Worm (Caenorhabditis elegans) whole organism, young adult: ENCODE data around the gene lin-42.

Source experiments
- B0019.2 ChIP-seq: fragments of 200-800 bp; sonication (Bioruptor generic); conservative IDR thresholded peaks from 2 replicates; pipeline ENCODE4 v1.3.6; 2022; ENCODE audit warnings: missing genetic modification reagents, missing genetic modification characterization, missing compliant biosample characterization
- B0261.1 ChIP-seq: sonication (generic microtip); optimal IDR thresholded peaks from 2 replicates; lab custom pipeline; 2016; ENCODE audit warnings: mild to moderate bottlenecking, missing genetic modification characterization, moderate library complexity, missing compliant biosample characterization
- C17E4.6 ChIP-seq: fragments of 200-800 bp; sonication (Bioruptor generic); IDR thresholded peaks from 2 replicates; pipeline ENCODE4 v1.3.6; 2022; ENCODE audit warnings: missing genetic modification reagents, missing genetic modification characterization, missing compliant biosample characterization
- D2030.7 ChIP-seq: fragments of 200-800 bp; sonication (Bioruptor generic); IDR thresholded peaks from 2 replicates; pipeline ENCODE4 v1.3.6; 2022; ENCODE audit warnings: missing genetic modification reagents, missing genetic modification characterization, missing compliant biosample characterization
- F10E7.11 ChIP-seq: sonication (generic microtip); optimal IDR thresholded peaks from 2 replicates; lab custom pipeline; 2017; ENCODE audit warnings: mild to moderate bottlenecking, missing genetic modification characterization, moderate library complexity, missing compliant biosample characterization
- F52B5.7 ChIP-seq: sonication (generic microtip); optimal IDR thresholded peaks from 2 replicates; lab custom pipeline; 2016; ENCODE audit warnings: mild to moderate bottlenecking, missing genetic modification characterization, missing compliant biosample characterization
- Y53F4B.3 ChIP-seq: fragments of 200-800 bp; sonication (Bioruptor generic); IDR thresholded peaks from 2 replicates; pipeline ENCODE4 v1.3.6; 2022; ENCODE audit warnings: missing genetic modification reagents, missing genetic modification characterization, missing compliant biosample characterization
- Y67H2A.10 ChIP-seq: fragments of 200-800 bp; sonication (Bioruptor generic); conservative IDR thresholded peaks from 2 replicates; pipeline ENCODE4 v1.3.6; 2022; ENCODE audit warnings: missing genetic modification reagents, missing genetic modification characterization, missing compliant biosample characterization
- Y79H2A.3 ChIP-seq: fragments of 200-800 bp; sonication (Bioruptor generic); conservative IDR thresholded peaks from 2 replicates; pipeline ENCODE4 v1.3.6; 2022; ENCODE audit warnings: missing genetic modification reagents, missing genetic modification characterization, missing compliant biosample characterization
- aptf-2 ChIP-seq: fragments of 200-800 bp; sonication (Bioruptor generic); conservative IDR thresholded peaks from 2 replicates; pipeline ENCODE4 v1.3.6; 2022; ENCODE audit warnings: missing genetic modification reagents, missing genetic modification characterization, missing compliant biosample characterization
- aptf-3 ChIP-seq: fragments of 200-800 bp; sonication (Bioruptor generic); IDR thresholded peaks from 2 replicates; pipeline ENCODE4 v1.3.6; 2022; ENCODE audit warnings: missing genetic modification characterization, missing compliant biosample characterization
- attf-5 ChIP-seq: fragments of 200-800 bp; sonication (Bioruptor generic); optimal IDR thresholded peaks from 2 replicates; lab custom pipeline; 2018; ENCODE audit warnings: mild to moderate bottlenecking, missing genetic modification characterization, missing compliant biosample characterization
- bed-1 ChIP-seq: fragments of 200-800 bp; sonication (Bioruptor generic); IDR thresholded peaks from 2 replicates; pipeline ENCODE4 v1.3.6; 2022; ENCODE audit warnings: missing genetic modification reagents, missing genetic modification characterization, missing compliant biosample characterization
- cebp-1 ChIP-seq, 2 experiments: fragments of 200-800 bp in 1 of 2; sonication (Bioruptor generic) in 1 of 2; sonication (generic microtip) in 1 of 2; IDR thresholded peaks in 1 of 2; optimal IDR thresholded peaks in 1 of 2; 2 replicates each; pipeline versions ENCODE4 v1.3.6 to Lab custom; 2017 to 2022; ENCODE audit warnings: missing compliant biosample characterization in 2 of 2, missing genetic modification characterization in 2 of 2, mild to moderate bottlenecking in 1 of 2, missing genetic modification reagents in 1 of 2, moderate library complexity in 1 of 2
- ceh-100 ChIP-seq: fragments of 200-800 bp; sonication (Bioruptor generic); IDR thresholded peaks from 2 replicates; pipeline ENCODE4 v1.3.6; 2022; ENCODE audit warnings: missing genetic modification reagents, missing genetic modification characterization, missing compliant biosample characterization
- ceh-79 ChIP-seq: sonication (generic microtip); optimal IDR thresholded peaks from 2 replicates; lab custom pipeline; 2017; ENCODE audit warnings: mild to moderate bottlenecking, missing genetic modification characterization, missing compliant biosample characterization
- ceh-91 ChIP-seq: fragments of 200-800 bp; sonication (Bioruptor generic); IDR thresholded peaks from 2 replicates; pipeline ENCODE4 v1.3.6; 2022; ENCODE audit warnings: missing genetic modification reagents, missing genetic modification characterization, missing compliant biosample characterization
- die-1 ChIP-seq: sonication (generic microtip); optimal IDR thresholded peaks from 2 replicates; lab custom pipeline; 2016; ENCODE audit warnings: missing genotype, mild to moderate bottlenecking, missing genetic modification characterization, missing compliant biosample characterization
- dox-1 ChIP-seq: fragments of 200-800 bp; sonication (Bioruptor generic); IDR thresholded peaks from 2 replicates; pipeline ENCODE4 v1.3.6; 2022; ENCODE audit warnings: missing genetic modification reagents, missing genetic modification characterization, missing compliant biosample characterization
- dpff-1 ChIP-seq: sonication (generic microtip); optimal IDR thresholded peaks from 2 replicates; lab custom pipeline; 2017; ENCODE audit warnings: mild to moderate bottlenecking, missing genetic modification characterization, missing compliant biosample characterization
- egl-44 ChIP-seq: fragments of 200-800 bp; sonication (Bioruptor generic); IDR thresholded peaks from 2 replicates; pipeline ENCODE4 v1.3.6; 2022; ENCODE audit warnings: missing genetic modification reagents, missing genetic modification characterization, missing compliant biosample characterization
- egrh-3 ChIP-seq: fragments of 200-800 bp; sonication (Bioruptor generic); IDR thresholded peaks from 2 replicates; pipeline ENCODE4 v1.3.6; 2022; ENCODE audit warnings: missing genetic modification reagents, missing genetic modification characterization, missing compliant biosample characterization
- him-1 ChIP-seq: sonication (generic microtip); optimal IDR thresholded peaks from 2 replicates; lab custom pipeline; 2016; ENCODE audit warnings: missing genotype, missing genetic modification reagents, missing genetic modification characterization, missing compliant biosample characterization
- hlh-12 ChIP-seq: sonication (generic microtip); optimal IDR thresholded peaks from 2 replicates; lab custom pipeline; 2016; ENCODE audit warnings: missing genetic modification characterization, missing compliant biosample characterization
- hmg-1.2 ChIP-seq: fragments of 200-800 bp; sonication (Bioruptor generic); IDR thresholded peaks from 2 replicates; pipeline ENCODE4 v1.3.6; 2022; ENCODE audit warnings: missing genetic modification reagents, missing genetic modification characterization, missing compliant biosample characterization
- hsf-1 ChIP-seq: fragments of 200-800 bp; sonication (Bioruptor generic); IDR thresholded peaks from 2 replicates; pipeline ENCODE4 v1.3.6; 2022; ENCODE audit warnings: missing genetic modification reagents, missing genetic modification characterization, missing compliant biosample characterization
- lag-1 ChIP-seq: fragments of 200-800 bp; sonication (Bioruptor generic); IDR thresholded peaks from 2 replicates; pipeline ENCODE4 v1.3.6; 2022; ENCODE audit warnings: missing genetic modification reagents, missing genetic modification characterization, missing compliant biosample characterization
- madf-3 ChIP-seq: fragments of 200-800 bp; sonication (Bioruptor generic); IDR thresholded peaks from 2 replicates; pipeline ENCODE4 v1.3.6; 2022; ENCODE audit warnings: missing genetic modification reagents, missing genetic modification characterization, missing compliant biosample characterization
- madf-8 ChIP-seq: fragments of 200-800 bp; sonication (Bioruptor generic); conservative IDR thresholded peaks from 2 replicates; pipeline ENCODE4 v1.3.6; 2022; ENCODE audit warnings: missing genetic modification reagents, missing genetic modification characterization, missing compliant biosample characterization
- mel-28 ChIP-seq: sonication (generic microtip); optimal IDR thresholded peaks from 2 replicates; lab custom pipeline; 2016; ENCODE audit warnings: borderline replicate concordance, mild to moderate bottlenecking, missing genetic modification characterization, missing compliant biosample characterization
- nhr-120 ChIP-seq: fragments of 200-800 bp; sonication (Bioruptor generic); IDR thresholded peaks from 2 replicates; pipeline ENCODE4 v1.3.6; 2022; ENCODE audit warnings: missing genetic modification characterization, missing compliant biosample characterization
- nhr-80 ChIP-seq: sonication (generic microtip); optimal IDR thresholded peaks from 2 replicates; lab custom pipeline; 2016; ENCODE audit warnings: missing genetic modification characterization, missing compliant biosample characterization
- pbrm-1 ChIP-seq: fragments of 200-800 bp; sonication (Bioruptor generic); IDR thresholded peaks from 2 replicates; pipeline ENCODE4 v1.3.6; 2022; ENCODE audit warnings: missing genetic modification reagents, missing genetic modification characterization, missing compliant biosample characterization
- rcor-1 ChIP-seq: fragments of 200-800 bp; sonication (Bioruptor generic); IDR thresholded peaks from 2 replicates; pipeline ENCODE4 v1.3.6; 2022; ENCODE audit warnings: missing genetic modification reagents, missing genetic modification characterization, missing compliant biosample characterization
- rpc-1 ChIP-seq, 2 experiments: fragments of 150-350 bp in 1 of 2; sonication (generic microtip) in 1 of 2; optimal IDR thresholded peaks; 2 replicates each; lab custom pipeline; 2014 to 2018; ENCODE audit warnings: missing biosample characterization in 1 of 2, missing genetic modification characterization in 1 of 2, missing genetic modification reagents in 1 of 2, missing genotype in 1 of 2
- sea-2 ChIP-seq: fragments of 200-800 bp; sonication (Bioruptor generic); IDR thresholded peaks from 2 replicates; pipeline ENCODE4 v1.3.6; 2022; ENCODE audit warnings: missing genetic modification characterization, missing compliant biosample characterization
- snpc-1.1 ChIP-seq: sonication (generic microtip); optimal IDR thresholded peaks from 2 replicates; lab custom pipeline; 2017; ENCODE audit warnings: missing genetic modification characterization, mild to moderate bottlenecking, missing compliant biosample characterization, antibody characterized with exemption, moderate library complexity, missing genotype, missing genetic modification reagents; ENCODE audit not compliant: insufficient read depth
- snpc-1.3 ChIP-seq: sonication (generic microtip); optimal IDR thresholded peaks from 2 replicates; lab custom pipeline; 2017; ENCODE audit warnings: missing genetic modification characterization, mild to moderate bottlenecking, missing compliant biosample characterization, antibody characterized with exemption, moderate library complexity, missing genotype, missing genetic modification reagents; ENCODE audit not compliant: insufficient read depth
- sptf-2 ChIP-seq: fragments of 200-800 bp; sonication (Bioruptor generic); optimal IDR thresholded peaks from 2 replicates; lab custom pipeline; 2018; ENCODE audit warnings: mild to moderate bottlenecking, missing genetic modification characterization, missing compliant biosample characterization
- tbx-9 ChIP-seq: sonication (generic microtip); optimal IDR thresholded peaks from 2 replicates; lab custom pipeline; 2016; ENCODE audit warnings: borderline replicate concordance, missing genetic modification characterization, inconsistent platforms, missing compliant biosample characterization
- tlf-1 ChIP-seq: fragments of 200-800 bp; sonication (Bioruptor generic); optimal IDR thresholded peaks from 2 replicates; lab custom pipeline; 2018; ENCODE audit warnings: mild to moderate bottlenecking, missing genetic modification characterization, missing compliant biosample characterization
- zfh-2 ChIP-seq: fragments of 200-800 bp; sonication (Bioruptor generic); conservative IDR thresholded peaks from 2 replicates; pipeline ENCODE4 v1.3.6; 2022; ENCODE audit warnings: missing genetic modification reagents, missing genetic modification characterization, missing compliant biosample characterization
- zim-3 ChIP-seq: sonication (generic microtip); optimal IDR thresholded peaks from 2 replicates; lab custom pipeline; 2017; ENCODE audit warnings: mild to moderate bottlenecking, missing genetic modification characterization, moderate library complexity, missing compliant biosample characterization
- ztf-18 ChIP-seq: sonication (generic microtip); optimal IDR thresholded peaks from 2 replicates; lab custom pipeline; 2016; ENCODE audit warnings: missing genotype, mild to moderate bottlenecking, missing genetic modification characterization, missing compliant biosample characterization
- ztf-25 ChIP-seq: fragments of 200-800 bp; sonication (Bioruptor generic); IDR thresholded peaks from 2 replicates; pipeline ENCODE4 v1.3.6; 2022; ENCODE audit warnings: missing genetic modification reagents, missing genetic modification characterization, missing compliant biosample characterization

The lin-42 gene

ce11 chrII:1239433-1240020 lies 12.6 kb downstream of the lin-42 start:
- TF ChIP-seq rcor-1 (no peak), snpc-1.3 (tag; lab: Kevin White, UChicago) (no peak), hmg-1.2 (peak; percentile 52; the same call in 1 of the 2 replicates), F52B5.7 (no peak), egl-44 (no peak), die-1 (tag; lab: Kevin White, UChicago) (no peak), nhr-80 (peak; percentile 4), pbrm-1 (0 out of 2 replicates have a peak, but pooled peaks have one; percentile 23), dpff-1 (no peak), bed-1 (GFP tag; lab: Robert Waterston, UW) (no peak), zfh-2 (peak; percentile 78), Y67H2A.10 (GFP tag; lab: Robert Waterston, UW) (no peak), ztf-25 (no peak)

DNA sequence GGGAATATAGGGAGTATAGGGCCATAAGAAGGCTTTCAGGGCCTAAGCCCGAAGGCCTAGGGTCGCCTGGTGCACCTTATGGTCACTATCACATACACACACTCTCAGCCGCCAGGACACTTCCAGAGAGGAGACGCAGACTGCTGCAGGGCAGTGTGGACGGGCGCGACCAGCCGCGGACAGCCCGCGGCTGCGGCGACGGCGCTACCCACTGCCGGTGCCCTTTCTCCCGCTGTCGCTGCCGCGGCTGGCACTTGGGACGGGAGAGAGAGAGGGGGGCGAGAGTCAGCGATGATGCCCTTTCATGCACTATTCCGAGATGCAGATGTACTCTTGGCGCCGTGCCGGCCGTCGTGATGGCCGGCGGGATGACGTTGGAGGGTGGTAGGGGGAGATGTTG lies 14.3 kb downstream of the lin-42 start:
- TF ChIP-seq snpc-1.3 (tag; lab: Kevin White, UChicago) (no peak), zfh-2 (peak; percentile 99), dpff-1 (no peak), B0261.1 (tag; lab: Kevin White, UChicago) (no peak), him-1 (tag; lab: Kevin White, UChicago) (no peak), nhr-120 (no peak), Y79H2A.3 (GFP tag; lab: Robert Waterston, UW) (no peak), ceh-91 (GFP tag; lab: Robert Waterston, UW) (no peak), mel-28 (tag; lab: Kevin White, UChicago) (no peak), egrh-3 (GFP tag; lab: Robert Waterston, UW) (peak; percentile 99), tbx-9 (tag; lab: Kevin White, UChicago) (no peak), sea-2 (GFP tag; lab: Robert Waterston, UW) (0 out of 2 replicates have a peak, but pooled peaks have one; percentile 73), rpc-1 (optimal IDR thresholded peaks at IDR 0.05; lab: Kevin White, UChicago) (no peak), rpc-1 (tag; optimal IDR thresholded peaks at IDR 0.05; lab: Kevin White, UChicago) (no peak), attf-5 (GFP tag; lab: Kevin White, UChicago) (no peak), aptf-3 (GFP tag; lab: Robert Waterston, UW) (no peak), lag-1 (GFP tag; lab: Robert Waterston, UW) (no peak), Y53F4B.3 (no peak), hsf-1 (GFP tag; lab: Robert Waterston, UW) (no peak), bed-1 (GFP tag; lab: Robert Waterston, UW) (no peak), cebp-1 (GFP tag; IDR thresholded peaks at IDR 0.05; lab: Robert Waterston, UW) (no peak), cebp-1 (tag; optimal IDR thresholded peaks at IDR 0.05; lab: Kevin White, UChicago) (peak; percentile 45), C17E4.6 (GFP tag; lab: Robert Waterston, UW) (no peak), B0019.2 (GFP tag; lab: Robert Waterston, UW) (no peak), ztf-25 (no peak), aptf-2 (GFP tag; lab: Robert Waterston, UW) (no peak), D2030.7 (GFP tag; lab: Robert Waterston, UW) (no peak), die-1 (tag; lab: Kevin White, UChicago) (no peak), madf-8 (GFP tag; lab: Robert Waterston, UW) (no peak), F10E7.11 (tag; lab: Kevin White, UChicago) (no peak), ceh-100 (no peak), ceh-79 (tag; lab: Kevin White, UChicago) (no peak), madf-3 (GFP tag; lab: Robert Waterston, UW) (no peak), snpc-1.1 (tag; lab: Kevin White, UChicago) (no peak), zim-3 (tag; lab: Kevin White, UChicago) (no peak), sptf-2 (GFP tag; lab: Kevin White, UChicago) (no peak), hlh-12 (no peak), dox-1 (GFP tag; lab: Robert Waterston, UW) (peak; percentile 65), tlf-1 (GFP tag; lab: Kevin White, UChicago) (no peak), ztf-18 (peak; percentile 3)
